Worm (Caenorhabditis elegans): Measurements from ENCODE around the gene mnk-1.

DNA sequence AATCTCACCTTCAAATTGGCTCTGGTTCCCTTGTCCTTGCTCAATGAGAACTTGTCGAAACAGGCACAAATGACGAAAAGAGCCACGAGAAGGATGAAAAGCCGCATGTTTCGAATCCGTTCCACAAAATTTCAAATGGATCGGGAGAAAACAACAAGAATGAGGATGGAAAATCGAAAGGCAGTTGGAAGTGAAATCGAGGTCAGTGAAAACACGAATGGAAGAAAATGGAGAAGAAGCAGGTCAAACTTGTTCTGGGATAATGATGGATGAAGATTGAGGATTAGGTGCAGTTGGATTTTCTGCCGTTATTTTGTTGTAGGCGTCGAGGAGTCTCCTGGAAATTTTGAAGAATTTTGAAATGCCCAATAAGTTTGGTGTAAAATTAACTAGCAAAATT, 31.8 kb downstream of the mnk-1 start:
- TF ChIP-seq T22C8.4 (GFP tag; IDR thresholded peaks at IDR 0.05) (no peak), tab-1 (GFP tag; IDR thresholded peaks at IDR 0.05) (no peak), flt-1 (GFP tag; IDR thresholded peaks at IDR 0.05) (no peak), cog-1 (tag; optimal IDR thresholded peaks at IDR 0.05) (no peak), klf-2 (GFP tag; conservative IDR thresholded peaks at IDR 0.05) (no peak), med-1 (GFP tag; optimal IDR thresholded peaks at IDR 0.05; ENCODE audit: insufficient read depth) (no peak), ztf-29 (GFP tag; IDR thresholded peaks at IDR 0.05) (no peak), ref-1 (GFP tag; conservative IDR thresholded peaks at IDR 0.05) (no peak)

All from whole organism, midembryonic.